Fruit fly (Drosophila melanogaster) whole organism, embryonic: ENCODE data around the gene fkh.
A peak's percentile ranks its signal among the peaks of the same experiment; 100 is the strongest.

Source experiments
- Asciz ChIP-seq: fragments of 200-800 bp; sonication (Bioruptor generic); optimal IDR thresholded peaks from 2 replicates; lab custom pipeline; 2017; ENCODE audit warnings: missing biosample characterization, mild to moderate bottlenecking, missing genetic modification characterization, missing genetic modification reagents
- Atf3 ChIP-seq: fragments of 200-800 bp; sonication (Bioruptor generic); optimal IDR thresholded peaks from 3 replicates; lab custom pipeline; 2016; ENCODE audit warnings: missing biosample characterization, missing genetic modification characterization
- BtbVII ChIP-seq: fragments of 200-800 bp; sonication (Bioruptor generic); optimal IDR thresholded peaks from 3 replicates; lab custom pipeline; 2017; ENCODE audit warnings: missing biosample characterization, mild to moderate bottlenecking, missing genetic modification characterization
- CG11560 ChIP-seq: fragments of 200-800 bp; sonication (Bioruptor generic); IDR thresholded peaks from 3 replicates; pipeline ENCODE4 v1.3.6; 2022; ENCODE audit warnings: missing biosample characterization, missing genetic modification characterization
- CG11696 ChIP-seq: fragments of 200-800 bp; sonication (Bioruptor generic); IDR thresholded peaks from 2 replicates; pipeline ENCODE4 v1.3.6; 2022; ENCODE audit warnings: missing biosample characterization, missing genetic modification characterization
- CG11723 ChIP-seq: fragments of 200-800 bp; sonication (Bioruptor generic); optimal IDR thresholded peaks from 2 replicates; lab custom pipeline; 2017; ENCODE audit warnings: missing biosample characterization, mild to moderate bottlenecking, missing genetic modification characterization
- CG12219 ChIP-seq: fragments of 200-800 bp; sonication (Bioruptor generic); optimal IDR thresholded peaks from 3 replicates; lab custom pipeline; 2018; ENCODE audit warnings: missing biosample characterization, mild to moderate bottlenecking, missing genetic modification characterization
- CG12391 ChIP-seq: fragments of 200-800 bp; sonication (Bioruptor generic); optimal IDR thresholded peaks from 3 replicates; lab custom pipeline; 2018; ENCODE audit warnings: missing biosample characterization, mild to moderate bottlenecking, missing genetic modification characterization, moderate library complexity
- CG12769 ChIP-seq: fragments of 200-800 bp; sonication (Bioruptor generic); optimal IDR thresholded peaks from 2 replicates; lab custom pipeline; 2019; ENCODE audit warnings: missing biosample characterization, mild to moderate bottlenecking, missing genetic modification characterization, moderate library complexity
- CG16813 ChIP-seq: fragments of 200-800 bp; sonication (Bioruptor generic); IDR thresholded peaks from 3 replicates; pipeline ENCODE4 v1.3.6; 2022; ENCODE audit warnings: missing biosample characterization, missing genetic modification characterization; ENCODE audit not compliant: partially characterized antibody
- CG17361 ChIP-seq: fragments of 200-800 bp; sonication (Bioruptor generic); IDR thresholded peaks from 3 replicates; pipeline ENCODE4 v1.3.6; 2022; ENCODE audit warnings: missing biosample characterization, missing genetic modification characterization
- CG17612 ChIP-seq: fragments of 200-800 bp; sonication (Bioruptor generic); IDR thresholded peaks from 2 replicates; pipeline ENCODE4 v1.3.6; 2022; ENCODE audit warnings: missing biosample characterization, missing genetic modification characterization
- CG30020 ChIP-seq: fragments of 200-800 bp; optimal IDR thresholded peaks from 2 replicates; lab custom pipeline; 2019; ENCODE audit warnings: missing biosample characterization, mild to moderate bottlenecking, missing genetic modification characterization, moderate library complexity
- CG31224 ChIP-seq: fragments of 200-800 bp; sonication (Bioruptor generic); IDR thresholded peaks from 2 replicates; pipeline ENCODE4 v1.3.6; 2022; ENCODE audit warnings: missing biosample characterization, missing genetic modification characterization
- CG32767 ChIP-seq: fragments of 200-800 bp; sonication (Bioruptor generic); IDR thresholded peaks from 2 replicates; pipeline ENCODE4 v1.3.6; 2022; ENCODE audit warnings: missing biosample characterization, missing genetic modification characterization
- CG33213 ChIP-seq: fragments of 200-800 bp; sonication (Bioruptor generic); optimal IDR thresholded peaks from 3 replicates; lab custom pipeline; 2016; ENCODE audit warnings: missing biosample characterization, missing genetic modification characterization
- CG43689 ChIP-seq: fragments of 200-800 bp; sonication (Bioruptor generic); IDR thresholded peaks from 2 replicates; pipeline ENCODE4 v1.3.6; 2022; ENCODE audit warnings: missing biosample characterization, missing genetic modification characterization
- CG7839 ChIP-seq: fragments of 200-800 bp; sonication (Bioruptor generic); optimal IDR thresholded peaks from 3 replicates; lab custom pipeline; 2018; ENCODE audit warnings: missing biosample characterization, mild to moderate bottlenecking, missing genetic modification characterization, moderate library complexity
- CG8388 ChIP-seq: fragments of 200-800 bp; sonication (Bioruptor generic); optimal IDR thresholded peaks from 2 replicates; lab custom pipeline; 2019; ENCODE audit warnings: missing biosample characterization, mild to moderate bottlenecking, missing genetic modification characterization, moderate library complexity
- CG8478 ChIP-seq: fragments of >200 bp; optimal IDR thresholded peaks from 2 replicates; lab custom pipeline; 2018
- CG9797 ChIP-seq: fragments of 200-800 bp; sonication (Bioruptor generic); optimal IDR thresholded peaks from 3 replicates; lab custom pipeline; 2018; ENCODE audit warnings: missing biosample characterization, mild to moderate bottlenecking, missing genetic modification characterization
- Chrac-16 ChIP-seq: fragments of 200-800 bp; sonication (Bioruptor generic); optimal IDR thresholded peaks from 3 replicates; lab custom pipeline; 2016; ENCODE audit warnings: missing biosample characterization, missing genetic modification characterization
- Fer2 ChIP-seq: fragments of 200-800 bp; sonication (Bioruptor generic); optimal IDR thresholded peaks from 2 replicates; lab custom pipeline; 2018; ENCODE audit warnings: missing biosample characterization, mild to moderate bottlenecking, missing genetic modification characterization, moderate library complexity
- MESR4 ChIP-seq: fragments of 200-800 bp; sonication (Bioruptor generic); optimal IDR thresholded peaks from 2 replicates; lab custom pipeline; 2018; ENCODE audit warnings: missing biosample characterization, mild to moderate bottlenecking, missing genetic modification characterization, moderate library complexity
- Optix ChIP-seq: fragments of 200-800 bp; sonication (Bioruptor generic); IDR thresholded peaks from 3 replicates; pipeline ENCODE4 v1.3.6; 2022; ENCODE audit warnings: missing biosample characterization, missing genetic modification characterization
- Poxn ChIP-seq: fragments of 200-800 bp; sonication (Bioruptor generic); IDR thresholded peaks from 2 replicates; pipeline ENCODE4 v1.3.6; 2022; ENCODE audit warnings: missing biosample characterization, missing genetic modification characterization
- Sox100B ChIP-seq: fragments of 200-800 bp; sonication (Bioruptor generic); optimal IDR thresholded peaks from 3 replicates; lab custom pipeline; 2018; ENCODE audit warnings: missing biosample characterization, mild to moderate bottlenecking, missing genetic modification characterization
- Sry-β ChIP-seq: fragments of 200-800 bp; sonication (Bioruptor generic); optimal IDR thresholded peaks from 2 replicates; lab custom pipeline; 2018; ENCODE audit warnings: missing biosample characterization, mild to moderate bottlenecking, missing genetic modification characterization, moderate library complexity
- TFAM ChIP-seq: fragments of 200-800 bp; sonication (Bioruptor generic); optimal IDR thresholded peaks from 2 replicates; lab custom pipeline; 2017; ENCODE audit warnings: missing biosample characterization, missing genetic modification characterization, inconsistent platforms
- ab ChIP-seq: fragments of 200-800 bp; sonication (Bioruptor generic); optimal IDR thresholded peaks from 2 replicates; lab custom pipeline; 2016; ENCODE audit warnings: missing biosample characterization, missing genetic modification characterization
- bcd ChIP-seq: fragments of 200-800 bp; sonication (Bioruptor generic); optimal IDR thresholded peaks from 2 replicates; lab custom pipeline; 2017; ENCODE audit warnings: missing biosample characterization, mild to moderate bottlenecking, missing genetic modification characterization
- caup ChIP-seq: fragments of 200-800 bp; sonication (Bioruptor generic); optimal IDR thresholded peaks from 3 replicates; lab custom pipeline; 2017; ENCODE audit warnings: missing biosample characterization, mild to moderate bottlenecking, missing genetic modification characterization, moderate library complexity; ENCODE audit not compliant: severe bottlenecking
- crol ChIP-seq: fragments of 200-800 bp; sonication (Bioruptor generic); IDR thresholded peaks from 2 replicates; pipeline ENCODE4 v1.3.6; 2022; ENCODE audit warnings: missing biosample characterization, missing genetic modification characterization
- dimm ChIP-seq: fragments of 200-800 bp; sonication (Bioruptor generic); IDR thresholded peaks from 2 replicates; pipeline ENCODE4 v1.3.6; 2022; ENCODE audit warnings: missing biosample characterization, missing genetic modification characterization
- dmrt11E ChIP-seq: fragments of 200-800 bp; sonication (Bioruptor generic); optimal IDR thresholded peaks from 3 replicates; lab custom pipeline; 2018; ENCODE audit warnings: missing biosample characterization, mild to moderate bottlenecking, missing genetic modification characterization, moderate library complexity
- fd96Cb ChIP-seq: fragments of 200-800 bp; sonication (Bioruptor generic); optimal IDR thresholded peaks from 2 replicates; lab custom pipeline; 2018; ENCODE audit warnings: missing biosample characterization, mild to moderate bottlenecking, missing genetic modification characterization, moderate library complexity
- mam ChIP-seq: fragments of 200-800 bp; sonication (Bioruptor generic); optimal IDR thresholded peaks from 3 replicates; lab custom pipeline; 2016; ENCODE audit warnings: missing biosample characterization, missing genetic modification characterization
- mld ChIP-seq: fragments of 200-800 bp; sonication (Bioruptor generic); IDR thresholded peaks from 3 replicates; pipeline ENCODE4 v1.3.6; 2022; ENCODE audit warnings: missing biosample characterization, missing genetic modification characterization; ENCODE audit not compliant: partially characterized antibody
- nerfin-2 ChIP-seq: fragments of 200-800 bp; sonication (Bioruptor generic); IDR thresholded peaks from 2 replicates; pipeline ENCODE4 v1.3.6; 2022; ENCODE audit warnings: missing biosample characterization, missing genetic modification characterization; ENCODE audit not compliant: partially characterized antibody
- otp ChIP-seq: fragments of 200-800 bp; sonication (Bioruptor generic); IDR thresholded peaks from 3 replicates; pipeline ENCODE4, ENCODE4 v1.3.6; 2022; ENCODE audit warnings: missing biosample characterization, missing genetic modification characterization
- pho ChIP-seq: fragments of 200-800 bp; sonication (Bioruptor generic); optimal IDR thresholded peaks from 2 replicates; lab custom pipeline; 2016; ENCODE audit warnings: missing biosample characterization, missing genetic modification characterization
- pita ChIP-seq: fragments of 200-800 bp; sonication (Bioruptor generic); optimal IDR thresholded peaks from 2 replicates; lab custom pipeline; 2017; ENCODE audit warnings: missing biosample characterization, mild to moderate bottlenecking, missing genetic modification characterization
- pnt ChIP-seq: fragments of 200-800 bp; sonication (Bioruptor generic); optimal IDR thresholded peaks from 3 replicates; lab custom pipeline; 2016; ENCODE audit warnings: missing biosample characterization, missing genetic modification characterization
- shn ChIP-seq: fragments of 200-800 bp; sonication (Bioruptor generic); optimal IDR thresholded peaks from 3 replicates; lab custom pipeline; 2016; ENCODE audit warnings: missing biosample characterization, missing genetic modification characterization
- sna ChIP-seq: fragments of 200-800 bp; sonication (Bioruptor generic); IDR thresholded peaks from 2 replicates; pipeline ENCODE4 v1.3.6; 2022; ENCODE audit warnings: missing biosample characterization, missing genetic modification characterization; ENCODE audit not compliant: partially characterized antibody
- tin ChIP-seq: fragments of 200-800 bp; sonication (Bioruptor generic); optimal IDR thresholded peaks from 3 replicates; lab custom pipeline; 2016; ENCODE audit warnings: missing biosample characterization, missing genetic modification characterization
- tll ChIP-seq, 2 experiments: fragments of 200-800 bp in 1 of 2; fragments of >200 bp in 1 of 2; sonication (Bioruptor generic) in 1 of 2; optimal IDR thresholded peaks; 2 replicates each; lab custom pipeline; 2017 to 2019; ENCODE audit warnings: missing biosample characterization in 2 of 2, missing genetic modification characterization in 2 of 2, mild to moderate bottlenecking in 1 of 2, moderate library complexity in 1 of 2
- ttk ChIP-seq: fragments of 200-800 bp; sonication (Bioruptor generic); IDR thresholded peaks from 2 replicates; pipeline ENCODE4 v2.1.2; 2022; ENCODE audit warnings: missing biosample characterization, missing genetic modification characterization

fkh gene

DNA sequence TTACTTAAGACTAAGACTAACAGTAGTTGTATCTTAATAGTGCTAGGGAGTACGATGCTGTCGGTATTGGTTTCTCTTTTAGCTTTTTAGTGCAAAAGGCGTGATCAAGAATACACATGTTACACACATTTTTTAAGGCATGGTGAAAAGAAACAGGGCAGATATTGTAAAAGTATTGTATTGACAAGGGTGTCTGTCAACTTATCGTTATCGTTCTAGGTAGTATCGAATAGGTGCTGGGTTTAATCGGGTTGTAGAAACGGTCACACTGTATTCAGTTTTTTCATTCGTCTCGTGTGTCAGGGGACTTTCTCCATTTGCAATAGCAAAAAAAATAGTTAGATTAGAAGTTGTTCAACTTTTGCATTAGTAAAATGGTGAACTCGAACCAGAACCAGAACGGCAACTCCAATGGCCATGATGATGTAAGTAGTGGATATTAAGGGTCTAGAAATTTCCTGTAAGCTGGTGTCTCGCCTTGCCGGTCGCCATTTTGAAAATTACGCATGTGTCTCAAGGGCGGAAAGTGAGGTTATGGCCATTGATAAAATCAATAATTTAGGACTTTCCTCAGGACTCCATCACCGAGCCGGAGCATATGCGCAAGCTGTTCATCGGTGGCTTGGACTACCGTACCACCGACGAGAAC lies 15.2 kb upstream of the fkh start (continued):
- 0 out of 2 replicates have a peak, but pooled peaks have one; percentile 21 for TF ChIP-seq CG32767 (GFP tag; lab: Robert Waterston, UW)
- TF ChIP-seq MESR4 (GFP tag; lab: Kevin White, UChicago) = peak; percentile 98
- no peak for TF ChIP-seq otp (GFP tag; lab: Robert Waterston, UW)
- TF ChIP-seq CG17361 (GFP tag; lab: Robert Waterston, UW) = no peak
- TF ChIP-seq CG16813 (GFP tag; lab: Robert Waterston, UW) = peak; percentile 46; the same call in 2 of the 3 replicates
- TF ChIP-seq Sox100B (GFP tag; lab: Kevin White, UChicago) = no peak
- peak; percentile 16 for TF ChIP-seq CG30020 (tag; lab: Kevin White, UChicago)
- no peak for TF ChIP-seq pita (GFP tag; lab: Kevin White, UChicago)
- TF ChIP-seq Optix = no peak
- TF ChIP-seq Atf3 (GFP tag; lab: Kevin White, UChicago) = no peak
- no peak for TF ChIP-seq mam
- no peak for TF ChIP-seq Sry-β (GFP tag; lab: Kevin White, UChicago)
- no peak for TF ChIP-seq Poxn (GFP tag; lab: Robert Waterston, UW)
- TF ChIP-seq pnt = no peak
- TF ChIP-seq sna = peak; percentile 15; the same call in 1 of the 2 replicates
- no peak for TF ChIP-seq shn (GFP tag; lab: Kevin White, UChicago)
- TF ChIP-seq CG33213 = no peak
- TF ChIP-seq TFAM = no peak
- no peak for TF ChIP-seq BtbVII (GFP tag; lab: Kevin White, UChicago)
- peak; percentile 98 for TF ChIP-seq CG11560 (tag; lab: Robert Waterston, UW)
- no peak for TF ChIP-seq CG12219 (GFP tag; lab: Kevin White, UChicago)
- TF ChIP-seq CG8388 (GFP tag; lab: Kevin White, UChicago) = no peak
- TF ChIP-seq nerfin-2 (GFP tag; lab: Robert Waterston, UW) = peak; percentile 41; the same call in 1 of the 2 replicates
- no peak for TF ChIP-seq CG12769 (tag; lab: Kevin White, UChicago)
- no peak for TF ChIP-seq CG43689 (GFP tag; lab: Robert Waterston, UW)
- no peak for TF ChIP-seq dmrt11E (tag; lab: Kevin White, UChicago)
- no peak for TF ChIP-seq ab
- TF ChIP-seq ttk (GFP tag; lab: Robert Waterston, UW) = no peak
- no peak for TF ChIP-seq caup

dm6 chr3R:28599238-28600127 lies 14.4 kb upstream of the fkh start, which contains the start of the genes Noa36 and Hrb98DE:
TSS of gene Noa36 (minus strand) at chr3R:28599288.
TSS of gene Hrb98DE (plus strand) at chr3R:28599834.
- peak; percentile 36 for TF ChIP-seq fd96Cb (tag; lab: Kevin White, UChicago)
- TF ChIP-seq MESR4 (GFP tag; lab: Kevin White, UChicago) = peak; percentile 26
- peak; percentile 52 for TF ChIP-seq CG7839 (tag; lab: Kevin White, UChicago)
- TF ChIP-seq pnt = no peak
- peak; percentile 39 for TF ChIP-seq bcd
- peak; percentile 6 for TF ChIP-seq Chrac-16 (GFP tag; lab: Kevin White, UChicago)
- no peak for TF ChIP-seq mld
- 0 out of 2 replicates have a peak, but pooled peaks have one; percentile 16 for TF ChIP-seq CG31224
- peak; percentile 39 for TF ChIP-seq CG12391 (tag; lab: Kevin White, UChicago)
- peak; percentile 16 for TF ChIP-seq pho (GFP tag; lab: Kevin White, UChicago)
- TF ChIP-seq CG17612 = no peak
- no peak for TF ChIP-seq dimm (GFP tag; lab: Robert Waterston, UW)
- TF ChIP-seq CG11723 (GFP tag; lab: Kevin White, UChicago) = no peak
- TF ChIP-seq tll (GFP tag; optimal IDR thresholded peaks at IDR 0.05; lab: Kevin White, UChicago) = peak in 1 of 2 experiments; percentile 37
- TF ChIP-seq CG9797 = peak; percentile 67
- TF ChIP-seq crol = no peak
- TF ChIP-seq Fer2 (tag; lab: Kevin White, UChicago) = no peak
- no peak for TF ChIP-seq CG8478 (lab: Kevin White, UChicago)
- TF ChIP-seq CG11696 = 0 out of 2 replicates have a peak, but pooled peaks have one; percentile 21
- no peak for TF ChIP-seq Asciz (GFP tag; lab: Kevin White, UChicago)
- peak; percentile 9 for TF ChIP-seq tin
